Worm (Caenorhabditis elegans) whole organism, L4 larva: ENCODE data around the gene idpc-4.

Experiments
- F10B5.3 ChIP-seq: sonication (generic microtip); optimal IDR thresholded peaks from 2 replicates; lab custom pipeline; 2016; ENCODE audit warnings: mild to moderate bottlenecking, missing genetic modification characterization, missing compliant biosample characterization
- F37D6.2 ChIP-seq: sonication (generic microtip); optimal IDR thresholded peaks from 2 replicates; lab custom pipeline; 2016; ENCODE audit warnings: mild to moderate bottlenecking, missing genetic modification characterization, missing compliant biosample characterization
- R02D3.7 ChIP-seq: fragments of 150-350 bp; sonication (generic microtip); optimal IDR thresholded peaks from 3 replicates; lab custom pipeline; 2014; ENCODE audit warnings: missing biosample characterization, missing genetic modification characterization
- T26A8.4 ChIP-seq: fragments of 200-800 bp; sonication (Bioruptor generic); IDR thresholded peaks from 2 replicates; pipeline ENCODE4 v1.3.6; 2022; ENCODE audit warnings: missing genetic modification characterization, missing compliant biosample characterization
- ZK546.5 ChIP-seq, 2 experiments: sonication (generic microtip); optimal IDR thresholded peaks; 2 replicates each; lab custom pipeline; 2017; ENCODE audit warnings: missing biosample characterization in 2 of 2, missing genetic modification characterization in 2 of 2
- ceh-20 ChIP-seq: fragments of 200-800 bp; sonication (Bioruptor generic); IDR thresholded peaks from 2 replicates; pipeline ENCODE4 v1.3.6; 2022; ENCODE audit warnings: missing genetic modification reagents, missing genetic modification characterization, missing compliant biosample characterization
- ceh-28 ChIP-seq: fragments of 150-350 bp; optimal IDR thresholded peaks from 2 replicates; lab custom pipeline; 2014; ENCODE audit warnings: missing biosample characterization, missing genetic modification reagents, missing genetic modification characterization
- cey-2 ChIP-seq: sonication (generic microtip); optimal IDR thresholded peaks from 3 replicates; lab custom pipeline; 2017; ENCODE audit warnings: missing genetic modification characterization, mild to moderate bottlenecking, missing compliant biosample characterization, antibody characterized with exemption, borderline replicate concordance; ENCODE audit not compliant: insufficient read depth
- daf-16 ChIP-seq, 3 experiments: sonication (generic microtip); optimal IDR thresholded peaks; 2 replicates each; lab custom pipeline; 2016 to 2017; ENCODE audit warnings: missing genetic modification characterization in 3 of 3, missing genetic modification reagents in 3 of 3, mild to moderate bottlenecking in 2 of 3, missing compliant biosample characterization in 2 of 3, missing biosample characterization in 1 of 3, moderate library complexity in 1 of 3
- daf-8 ChIP-seq: fragments of 200-800 bp; sonication (Bioruptor generic); IDR thresholded peaks from 2 replicates; pipeline ENCODE4 v1.3.6; 2022; ENCODE audit warnings: missing genetic modification characterization, missing compliant biosample characterization
- dpl-1 ChIP-seq: fragments of 150-350 bp; optimal IDR thresholded peaks from 2 replicates; lab custom pipeline; 2014; ENCODE audit warnings: missing biosample characterization, missing genetic modification reagents, missing genetic modification characterization
- egl-43 ChIP-seq: fragments of 200-800 bp; sonication (Bioruptor generic); IDR thresholded peaks from 2 replicates; pipeline ENCODE4 v1.3.6; 2022; ENCODE audit warnings: missing genetic modification reagents, missing genetic modification characterization, missing compliant biosample characterization
- hlh-30 ChIP-seq: sonication (generic microtip); optimal IDR thresholded peaks from 2 replicates; lab custom pipeline; 2017; ENCODE audit warnings: antibody characterized with exemption, mild to moderate bottlenecking, missing genetic modification characterization, missing compliant biosample characterization; ENCODE audit not compliant: insufficient read depth
- jun-1 ChIP-seq: fragments of 150-350 bp; optimal IDR thresholded peaks from 2 replicates; lab custom pipeline; 2014; ENCODE audit warnings: missing biosample characterization, missing genetic modification reagents, missing genetic modification characterization
- lin-38 ChIP-seq: fragments of 200-800 bp; sonication (Bioruptor generic); IDR thresholded peaks from 2 replicates; pipeline ENCODE4 v1.3.6; 2022; ENCODE audit warnings: missing genetic modification reagents, missing genetic modification characterization, missing compliant biosample characterization
- madf-5 ChIP-seq, 2 experiments: fragments of 200-800 bp; sonication (Bioruptor generic); IDR thresholded peaks; 2 replicates each; pipeline ENCODE4 v1.3.6; 2022; ENCODE audit warnings: missing compliant biosample characterization in 2 of 2, missing genetic modification characterization in 2 of 2
- nhr-42 ChIP-seq: fragments of 200-800 bp; sonication (Bioruptor generic); IDR thresholded peaks from 2 replicates; pipeline ENCODE4 v1.3.6; 2022; ENCODE audit warnings: missing genetic modification characterization, missing compliant biosample characterization
- pha-4 ChIP-seq, 2 experiments: fragments of 150-350 bp in 1 of 2; fragments of 200-800 bp in 1 of 2; sonication (Bioruptor generic) in 1 of 2; IDR thresholded peaks in 1 of 2; optimal IDR thresholded peaks in 1 of 2; 2 replicates each; pipeline versions ENCODE4 v1.3.6 to Lab custom; 2014 to 2022; ENCODE audit warnings: missing genetic modification characterization in 2 of 2, missing genetic modification reagents in 2 of 2, missing biosample characterization in 1 of 2, missing compliant biosample characterization in 1 of 2
- php-3 ChIP-seq: fragments of 200-800 bp; sonication (Bioruptor generic); IDR thresholded peaks from 2 replicates; pipeline ENCODE4 v1.3.6; 2022; ENCODE audit warnings: missing genetic modification reagents, missing genetic modification characterization, missing compliant biosample characterization
- saeg-2 ChIP-seq: fragments of 200-800 bp; sonication (Bioruptor generic); IDR thresholded peaks from 2 replicates; pipeline ENCODE4 v1.3.6; 2022; ENCODE audit warnings: missing genetic modification reagents, missing genetic modification characterization, missing compliant biosample characterization
- sdz-12 ChIP-seq: fragments of 200-800 bp; sonication (Bioruptor generic); optimal IDR thresholded peaks from 2 replicates; lab custom pipeline; 2018; ENCODE audit warnings: mild to moderate bottlenecking, missing genetic modification characterization, missing compliant biosample characterization
- set-16 ChIP-seq: fragments of 200-800 bp; sonication (Bioruptor generic); IDR thresholded peaks from 2 replicates; pipeline ENCODE4 v1.3.6; 2022; ENCODE audit warnings: missing genetic modification reagents, missing genetic modification characterization, missing compliant biosample characterization
- skn-1 ChIP-seq: fragments of 150-350 bp; optimal IDR thresholded peaks from 2 replicates; lab custom pipeline; 2014; ENCODE audit warnings: missing biosample characterization, missing genetic modification characterization
- snpc-4 ChIP-seq: fragments of 150-350 bp; optimal IDR thresholded peaks from 2 replicates; lab custom pipeline; 2014; ENCODE audit warnings: missing biosample characterization, missing genetic modification characterization
- spr-1 ChIP-seq: sonication (generic microtip); optimal IDR thresholded peaks from 2 replicates; lab custom pipeline; 2016; ENCODE audit warnings: mild to moderate bottlenecking, missing genetic modification characterization, missing compliant biosample characterization
- spr-3 ChIP-seq: fragments of 200-800 bp; sonication (Bioruptor generic); optimal IDR thresholded peaks from 2 replicates; lab custom pipeline; 2018; ENCODE audit warnings: mild to moderate bottlenecking, missing genetic modification characterization, missing compliant biosample characterization
- tra-1 ChIP-seq: fragments of 200-800 bp; sonication (Bioruptor generic); IDR thresholded peaks from 2 replicates; pipeline ENCODE4 v1.3.6; 2022; ENCODE audit warnings: missing genetic modification reagents, missing genetic modification characterization, missing compliant biosample characterization
- unc-62 ChIP-seq, 3 experiments: fragments of 150-350 bp in 1 of 3; sonication (generic microtip); optimal IDR thresholded peaks in 2 of 3; peaks in 1 of 3; 1 replicate in 1 of 3; 2 replicates in 2 of 3; lab custom pipeline; 2014 to 2017; ENCODE audit warnings: missing biosample characterization in 3 of 3, missing genetic modification characterization in 3 of 3, missing genetic modification reagents in 3 of 3, missing genotype in 1 of 3
- zip-11 ChIP-seq: fragments of 200-800 bp; sonication (Bioruptor generic); IDR thresholded peaks from 2 replicates; pipeline ENCODE4 v1.3.6; 2022; ENCODE audit warnings: missing genetic modification characterization, missing compliant biosample characterization
- ztf-7 ChIP-seq: fragments of 150-350 bp; optimal IDR thresholded peaks from 2 replicates; lab custom pipeline; 2014; ENCODE audit warnings: missing biosample characterization, missing genetic modification characterization

Gene idpc-4

ce11 chrV:9618919-9619318, 6.3 kb upstream of the idpc-4 start, which contains the start of gene idpc-7:
Gene idpc-7 (minus strand): TSS chrV:9619019.
- TF ChIP-seq skn-1 (tag; lab: Kevin White, UChicago) = no peak
- TF ChIP-seq snpc-4 (tag; lab: Kevin White, UChicago) = no peak
- no peak for TF ChIP-seq ztf-7
- no peak for TF ChIP-seq R02D3.7 (tag; lab: Kevin White, UChicago)
- TF ChIP-seq cey-2 (tag; lab: Kevin White, UChicago) = no peak
- TF ChIP-seq sdz-12 = no peak
- no peak for TF ChIP-seq F37D6.2
- no peak for TF ChIP-seq daf-8 (GFP tag; lab: Robert Waterston, UW)
- TF ChIP-seq lin-38 (GFP tag; lab: Robert Waterston, UW) = no peak
- TF ChIP-seq F10B5.3 (tag; lab: Kevin White, UChicago) = no peak
- no peak for TF ChIP-seq jun-1 (tag; lab: Kevin White, UChicago)
- TF ChIP-seq nhr-42 (GFP tag; lab: Robert Waterston, UW) = no peak
- no peak for TF ChIP-seq zip-11 (GFP tag; lab: Robert Waterston, UW)
- TF ChIP-seq dpl-1 (GFP tag; lab: Kevin White, UChicago) = no peak
- TF ChIP-seq ceh-20 (GFP tag; lab: Robert Waterston, UW) = no peak
- TF ChIP-seq tra-1 (GFP tag; lab: Robert Waterston, UW) = no peak
- TF ChIP-seq T26A8.4 (GFP tag; lab: Robert Waterston, UW) = no peak
- TF ChIP-seq hlh-30 (tag; lab: Kevin White, UChicago) = no peak
- TF ChIP-seq spr-3 (GFP tag; lab: Kevin White, UChicago) = no peak
- no peak for TF ChIP-seq ceh-28 (tag; lab: Kevin White, UChicago)

ce11 chrV:9619850-9620249, 5.4 kb upstream of the idpc-4 start, which contains the start of gene idpc-6:
Gene idpc-6 (plus strand): TSS chrV:9620150.
- TF ChIP-seq daf-16 (GFP tag; optimal IDR thresholded peaks at IDR 0.05; lab: Kevin White, UChicago) = no peak
- TF ChIP-seq daf-16 (tag; optimal IDR thresholded peaks at IDR 0.05; lab: Kevin White, UChicago) = no peak
- no peak for TF ChIP-seq spr-1 (tag; lab: Kevin White, UChicago)

ce11 chrV:9620417-9620816, 4.8 kb upstream of the idpc-4 start:
- 0 out of 2 replicates have a peak, but pooled peaks have one; percentile 39 for TF ChIP-seq saeg-2 (GFP tag; lab: Robert Waterston, UW)
- TF ChIP-seq dpl-1 (GFP tag; lab: Kevin White, UChicago) = no peak
- peak; percentile 95 for TF ChIP-seq set-16 (GFP tag; lab: Robert Waterston, UW)
- 0 out of 2 replicates have a peak, but pooled peaks have one; percentile 19 for TF ChIP-seq php-3 (GFP tag; lab: Robert Waterston, UW)
- TF ChIP-seq madf-5 (GFP tag; IDR thresholded peaks at IDR 0.05; lab: Robert Waterston, UW) = 0 out of 4 replicates have a peak, but pooled peaks of 1 of the 2 experiments have one; percentile 32
- TF ChIP-seq egl-43 (GFP tag; lab: Robert Waterston, UW) = peak; percentile 52; the same call in 1 of the 2 replicates

- TF ChIP-seq unc-62 (GFP tag; optimal IDR thresholded peaks at IDR 0.05 in 1 of 2; lab: Kevin White, UChicago) (peak in 1 of 2 experiments; percentile 95), unc-62 (tag; optimal IDR thresholded peaks at IDR 0.05; lab: Kevin White, UChicago) (no peak), ZK546.5 (tag; optimal IDR thresholded peaks at IDR 0.05; lab: Kevin White, UChicago) (no peak)
Observed at ce11 chrV:9621437-9621836, 3.8 kb upstream of the idpc-4 start.

- peak; percentile 92 for TF ChIP-seq set-16 (GFP tag; lab: Robert Waterston, UW)
- 0 out of 2 replicates have a peak, but pooled peaks have one; percentile 48 for TF ChIP-seq egl-43 (GFP tag; lab: Robert Waterston, UW)
Observed at ce11 chrV:9622338-9622737, 2.9 kb upstream of the idpc-4 start.

- peak in 1 of 2 experiments; percentile 42 for TF ChIP-seq unc-62 (GFP tag; optimal IDR thresholded peaks at IDR 0.05 in 1 of 2; lab: Kevin White, UChicago)
- TF ChIP-seq unc-62 (tag; optimal IDR thresholded peaks at IDR 0.05; lab: Kevin White, UChicago) = no peak
- no peak for TF ChIP-seq pha-4 (GFP tag; IDR thresholded peaks at IDR 0.05; lab: Robert Waterston, UW)
- TF ChIP-seq pha-4 (tag; optimal IDR thresholded peaks at IDR 0.05; lab: Kevin White, UChicago) = no peak
Observed at ce11 chrV:9622834-9623233, 2.4 kb upstream of the idpc-4 start, which contains the start of gene idpc-5. Gene idpc-5 (minus strand): TSS chrV:9622934.
